Fruit fly (Drosophila melanogaster): ENCODE data around the gene Cht11.
A peak's percentile ranks its signal among the peaks of the same experiment; 100 is the strongest.

Cht11 gene

dm6 chrX:6863289-6863938 lies 14.1 kb upstream of the Cht11 start, which contains the start of gene CG43736 (continued):
- TF ChIP-seq kah (GFP tag; optimal IDR thresholded peaks at IDR 0.05) (peak; percentile 93), btn (GFP tag; optimal IDR thresholded peaks at IDR 0.05) (peak; percentile 79), Fer1 (GFP tag; optimal IDR thresholded peaks at IDR 0.05) (peak; percentile 97), br (optimal IDR thresholded peaks at IDR 0.05) (no peak), CG13287 (GFP tag; IDR thresholded peaks at IDR 0.05; ENCODE audit: partially characterized antibody) (no peak), ATbp (GFP tag; optimal IDR thresholded peaks at IDR 0.05) (peak; percentile 94), CG3838 (GFP tag; optimal IDR thresholded peaks at IDR 0.05) (peak; percentile 69), BtbVII (GFP tag; optimal IDR thresholded peaks at IDR 0.05) (peak; percentile 96), CG2116 (GFP tag; optimal IDR thresholded peaks at IDR 0.05) (peak; percentile 69), zf30C (GFP tag; optimal IDR thresholded peaks at IDR 0.05) (no peak), knrl (GFP tag; IDR thresholded peaks at IDR 0.05; ENCODE audit: partially characterized antibody) (no peak), lov (optimal IDR thresholded peaks at IDR 0.05) (no peak), lov (GFP tag; IDR thresholded peaks at IDR 0.05) (0 out of 3 replicates have a peak, but pooled peaks have one; percentile 66), CkIIα-i1 (GFP tag; IDR thresholded peaks at IDR 0.05) (0 out of 2 replicates have a peak, but pooled peaks have one; percentile 23), en (GFP tag; optimal IDR thresholded peaks at IDR 0.05) (peak; percentile 83), CG2120 (GFP tag; optimal IDR thresholded peaks at IDR 0.05) (peak; percentile 97), row (GFP tag; IDR thresholded peaks at IDR 0.05) (peak; percentile 87), sc (optimal IDR thresholded peaks at IDR 0.05) (no peak), sc (GFP tag; optimal IDR thresholded peaks at IDR 0.05) (peak; percentile 88), vfl (GFP tag; optimal IDR thresholded peaks at IDR 0.05) (peak; percentile 85), CG6683 (GFP tag; optimal IDR thresholded peaks at IDR 0.05) (peak; percentile 89), CG16813 (GFP tag; IDR thresholded peaks at IDR 0.05; ENCODE audit: partially characterized antibody) (no peak), dysf (GFP tag; IDR thresholded peaks at IDR 0.05) (peak; percentile 94), CG3847 (GFP tag; IDR thresholded peaks at IDR 0.05) (peak; percentile 92), schlank (tag; optimal IDR thresholded peaks at IDR 0.05) (peak; percentile 91), onecut (GFP tag; IDR thresholded peaks at IDR 0.05) (peak; percentile 84), CG30403 (GFP tag; optimal IDR thresholded peaks at IDR 0.05) (peak; percentile 97), CG4282 (GFP tag; optimal IDR thresholded peaks at IDR 0.05) (peak; percentile 53), CG15696 (tag; optimal IDR thresholded peaks at IDR 0.05) (peak; percentile 92), CG4328 (GFP tag; optimal IDR thresholded peaks at IDR 0.05) (peak; percentile 94), tgo (GFP tag; IDR thresholded peaks at IDR 0.05) (peak; percentile 90), CG11504 (tag; optimal IDR thresholded peaks at IDR 0.05) (peak; percentile 98), gce (GFP tag; IDR thresholded peaks at IDR 0.05) (no peak; the same call in 2 of the 3 replicates), CG5245 (GFP tag; optimal IDR thresholded peaks at IDR 0.05) (peak; percentile 85), klu (GFP tag; IDR thresholded peaks at IDR 0.05) (peak; percentile 85), sob (GFP tag; IDR thresholded peaks at IDR 0.05) (peak; percentile 86), Hmr (GFP tag; optimal IDR thresholded peaks at IDR 0.05) (peak; percentile 97), CG31365 (tag; optimal IDR thresholded peaks at IDR 0.05) (peak; percentile 84), CG11695 (GFP tag; IDR thresholded peaks at IDR 0.05) (peak; percentile 93), GATAe (GFP tag; conservative IDR thresholded peaks at IDR 0.05) (peak; percentile 73), ken (GFP tag; IDR thresholded peaks at IDR 0.05) (peak; percentile 84), mld (GFP tag; IDR thresholded peaks at IDR 0.05; ENCODE audit: partially characterized antibody) (no peak), sr (GFP tag; IDR thresholded peaks at IDR 0.05) (peak; percentile 46; the same call in 1 of the 3 replicates), ci (GFP tag; IDR thresholded peaks at IDR 0.05) (peak; percentile 82), Tbp (GFP tag; optimal IDR thresholded peaks at IDR 0.05) (no peak), CG33213 (GFP tag; optimal IDR thresholded peaks at IDR 0.05) (peak; percentile 76), Sox102F (GFP tag; optimal IDR thresholded peaks at IDR 0.05) (peak; percentile 98), NK7.1 (GFP tag; optimal IDR thresholded peaks at IDR 0.05) (peak; percentile 91), tup (GFP tag; optimal IDR thresholded peaks at IDR 0.05) (peak; percentile 67), grau (tag; optimal IDR thresholded peaks at IDR 0.05) (peak; percentile 97)
